Fruit fly (Drosophila melanogaster) whole organism, pupa: Measurements from ENCODE around the gene CG5056.

Experiments
- CG10348 ChIP-seq: fragments of 200-800 bp; sonication (Bioruptor generic); IDR thresholded peaks from 2 replicates; pipeline ENCODE4 v1.3.6; 2022; ENCODE audit warnings: missing biosample characterization, missing genetic modification characterization
- CG12605 ChIP-seq: fragments of 200-800 bp; sonication (Bioruptor generic); IDR thresholded peaks from 2 replicates; pipeline ENCODE4 v1.3.6; 2022; ENCODE audit warnings: missing biosample characterization, missing genetic modification characterization
- CG13204 ChIP-seq: fragments of 200-800 bp; sonication (Bioruptor generic); optimal IDR thresholded peaks from 2 replicates; lab custom pipeline; 2018; ENCODE audit warnings: missing biosample characterization, mild to moderate bottlenecking, missing genetic modification characterization, moderate library complexity
- CG14655 ChIP-seq: fragments of 200-800 bp; sonication (Bioruptor generic); optimal IDR thresholded peaks from 3 replicates; lab custom pipeline; 2017; ENCODE audit warnings: mild to moderate bottlenecking, missing biosample characterization, missing genetic modification reagents, missing genetic modification characterization
- CG15710 ChIP-seq: fragments of 200-800 bp; sonication (Bioruptor generic); optimal IDR thresholded peaks from 2 replicates; lab custom pipeline; 2018; ENCODE audit warnings: missing biosample characterization, mild to moderate bottlenecking, missing genetic modification characterization, moderate library complexity
- CG17806 ChIP-seq: fragments of 200-800 bp; sonication (Bioruptor generic); optimal IDR thresholded peaks from 2 replicates; lab custom pipeline; 2018; ENCODE audit warnings: missing biosample characterization, mild to moderate bottlenecking, missing genetic modification characterization, moderate library complexity
- CG32121 ChIP-seq: fragments of 200-800 bp; sonication (Bioruptor generic); IDR thresholded peaks from 2 replicates; pipeline ENCODE4 v1.3.6; 2022; ENCODE audit warnings: missing biosample characterization, missing genetic modification characterization
- CG34367 ChIP-seq: fragments of 200-800 bp; sonication (Bioruptor generic); optimal IDR thresholded peaks from 2 replicates; lab custom pipeline; 2018; ENCODE audit warnings: missing biosample characterization, mild to moderate bottlenecking, missing genetic modification characterization
- CG4496 ChIP-seq: fragments of 200-800 bp; sonication (Bioruptor generic); IDR thresholded peaks from 3 replicates; pipeline ENCODE4 v1.3.6; 2022; ENCODE audit warnings: missing biosample characterization, missing genetic modification characterization
- CG8159 ChIP-seq: fragments of 200-800 bp; sonication (Bioruptor generic); optimal IDR thresholded peaks from 3 replicates; lab custom pipeline; 2018; ENCODE audit warnings: missing biosample characterization, mild to moderate bottlenecking, missing genetic modification characterization, moderate library complexity
- CG8301 ChIP-seq: fragments of 200-800 bp; sonication (Bioruptor generic); optimal IDR thresholded peaks from 2 replicates; lab custom pipeline; 2018; ENCODE audit warnings: missing biosample characterization, mild to moderate bottlenecking, missing genetic modification characterization
- CG9948 ChIP-seq: fragments of 200-800 bp; sonication (Bioruptor generic); optimal IDR thresholded peaks from 2 replicates; lab custom pipeline; 2018; ENCODE audit warnings: missing biosample characterization, mild to moderate bottlenecking, missing genetic modification characterization, moderate library complexity
- D1 ChIP-seq: fragments of 200-800 bp; sonication (Bioruptor generic); optimal IDR thresholded peaks from 2 replicates; lab custom pipeline; 2018; ENCODE audit warnings: missing biosample characterization, mild to moderate bottlenecking, missing genetic modification characterization, moderate library complexity
- EcR ChIP-seq: fragments of 200-800 bp; sonication (Bioruptor generic); optimal IDR thresholded peaks from 3 replicates; lab custom pipeline; 2019; ENCODE audit warnings: missing biosample characterization, missing genetic modification characterization, mild to moderate bottlenecking, moderate library complexity, missing genetic modification reagents
- Ets98B ChIP-seq: fragments of 200-800 bp; sonication (Bioruptor generic); IDR thresholded peaks from 2 replicates; pipeline ENCODE4 v1.3.6; 2022; ENCODE audit warnings: missing biosample characterization, missing genetic modification characterization
- Pif1A ChIP-seq: fragments of 200-800 bp; sonication (Bioruptor generic); optimal IDR thresholded peaks from 3 replicates; lab custom pipeline; 2016; ENCODE audit warnings: missing biosample characterization, missing genetic modification characterization
- Pif1B ChIP-seq: fragments of 200-800 bp; sonication (Bioruptor generic); optimal IDR thresholded peaks from 3 replicates; lab custom pipeline; 2016; ENCODE audit warnings: missing biosample characterization, missing genetic modification characterization
- Snoo ChIP-seq: fragments of 200-800 bp; sonication (Bioruptor generic); optimal IDR thresholded peaks from 3 replicates; lab custom pipeline; 2017; ENCODE audit warnings: missing biosample characterization, mild to moderate bottlenecking, missing genetic modification characterization, inconsistent platforms
- fd96Ca ChIP-seq: fragments of 200-800 bp; sonication (Bioruptor generic); IDR thresholded peaks from 3 replicates; pipeline ENCODE4 v1.3.6; 2022; ENCODE audit warnings: missing biosample characterization, missing genetic modification characterization
- gl ChIP-seq: fragments of 200-800 bp; sonication (Bioruptor generic); optimal IDR thresholded peaks from 2 replicates; lab custom pipeline; 2018; ENCODE audit warnings: missing biosample characterization, mild to moderate bottlenecking, missing genetic modification characterization
- rn ChIP-seq: fragments of 200-800 bp; sonication (Bioruptor generic); IDR thresholded peaks from 2 replicates; pipeline ENCODE4 v1.3.6; 2022; ENCODE audit warnings: missing biosample characterization, missing genetic modification characterization

CG5056 gene

dm6 chr2L:10322773-10323487 lies 43.6 kb upstream of the CG5056 start, which contains the start of gene CG5381:
TSS of gene CG5381 (minus strand) at chr2L:10323102.
- TF ChIP-seq CG14655 (GFP tag; lab: Kevin White, UChicago) (no peak), CG13204 (GFP tag; lab: Kevin White, UChicago) (no peak), CG8159 (no peak), Pif1A (GFP tag; lab: Kevin White, UChicago) (no peak)

- TF ChIP-seq D1 (tag; lab: Kevin White, UChicago) (no peak), CG4496 (GFP tag; lab: Robert Waterston, UW) (no peak), Ets98B (no peak), CG15710 (tag; lab: Kevin White, UChicago) (no peak), fd96Ca (GFP tag; lab: Robert Waterston, UW) (no peak), gl (tag; lab: Kevin White, UChicago) (no peak), CG8301 (tag; lab: Kevin White, UChicago) (no peak), CG14655 (GFP tag; lab: Kevin White, UChicago) (no peak), CG9948 (no peak), CG13204 (GFP tag; lab: Kevin White, UChicago) (no peak), CG12605 (GFP tag; lab: Robert Waterston, UW) (no peak), EcR (no peak)
These were observed 38.7 kb upstream of the CG5056 start, which contains the start of gene RnrL for dm6 chr2L:10327790-10328189. TSS of gene RnrL (minus strand) at chr2L:10327943.

- TF ChIP-seq Snoo, result no peak
- TF ChIP-seq Pif1A (GFP tag; lab: Kevin White, UChicago), result no peak
- no peak for TF ChIP-seq CG8301 (tag; lab: Kevin White, UChicago)
- TF ChIP-seq D1 (tag; lab: Kevin White, UChicago), result no peak
- no peak for TF ChIP-seq CG12605 (GFP tag; lab: Robert Waterston, UW)
- TF ChIP-seq Ets98B, result no peak
- TF ChIP-seq gl (tag; lab: Kevin White, UChicago), result no peak
- TF ChIP-seq, all 21 proteins: peak for 0
These were observed 35.2 kb upstream of the CG5056 start, which contains the start of the genes Schip1 and Cox10 for dm6 chr2L:10331066-10331847. TSS of gene Schip1 (minus strand) at chr2L:10331116. TSS of gene Cox10 (plus strand) at chr2L:10331471.

dm6 chr2L:10333091-10333991 lies 33.2 kb upstream of the CG5056 start, which contains the start of gene GATAd:
TSS of gene GATAd (plus strand) at chr2L:10333734.
- TF ChIP-seq CG14655 (GFP tag; lab: Kevin White, UChicago) (no peak), CG8301 (tag; lab: Kevin White, UChicago) (no peak), CG8159 (no peak), CG17806 (no peak), CG12605 (GFP tag; lab: Robert Waterston, UW) (no peak), EcR (no peak), rn (GFP tag; lab: Robert Waterston, UW) (no peak), CG32121 (GFP tag; lab: Robert Waterston, UW) (no peak), CG10348 (GFP tag; lab: Robert Waterston, UW) (no peak), Snoo (no peak), D1 (tag; lab: Kevin White, UChicago) (no peak), gl (tag; lab: Kevin White, UChicago) (no peak), CG9948 (no peak)

- TF ChIP-seq CG8159 (no peak), CG10348 (GFP tag; lab: Robert Waterston, UW) (no peak), Ets98B (no peak), fd96Ca (GFP tag; lab: Robert Waterston, UW) (no peak), CG15710 (tag; lab: Kevin White, UChicago) (no peak), D1 (tag; lab: Kevin White, UChicago) (no peak), CG17806 (no peak), CG13204 (GFP tag; lab: Kevin White, UChicago) (no peak), EcR (no peak)
These were observed 32.3 kb upstream of the CG5056 start for dm6 chr2L:10334213-10334612.

- no peak for TF ChIP-seq CG14655 (GFP tag; lab: Kevin White, UChicago)
- TF ChIP-seq Snoo, result peak; percentile 30
- TF ChIP-seq EcR, result peak; percentile 84
- TF ChIP-seq Ets98B, result peak; percentile 64; the same call in 1 of the 2 replicates
- TF ChIP-seq Pif1B (GFP tag; lab: Kevin White, UChicago), result peak; percentile 63
- peak; percentile 14 for TF ChIP-seq CG15710 (tag; lab: Kevin White, UChicago)
- no peak for TF ChIP-seq D1 (tag; lab: Kevin White, UChicago)
- TF ChIP-seq CG17806, result peak; percentile 28
- TF ChIP-seq CG32121 (GFP tag; lab: Robert Waterston, UW), result peak; percentile 51; the same call in 1 of the 2 replicates
- peak; percentile 28 for TF ChIP-seq gl (tag; lab: Kevin White, UChicago)
- no peak for TF ChIP-seq CG10348 (GFP tag; lab: Robert Waterston, UW)
- TF ChIP-seq CG9948, result peak; percentile 5
- no peak for TF ChIP-seq CG4496 (GFP tag; lab: Robert Waterston, UW)
- no peak for TF ChIP-seq CG8159
- no peak for TF ChIP-seq fd96Ca (GFP tag; lab: Robert Waterston, UW)
- peak; percentile 21 for TF ChIP-seq CG8301 (tag; lab: Kevin White, UChicago)
- TF ChIP-seq CG12605 (GFP tag; lab: Robert Waterston, UW), result no peak
- no peak for TF ChIP-seq CG13204 (GFP tag; lab: Kevin White, UChicago)
- TF ChIP-seq rn (GFP tag; lab: Robert Waterston, UW), result no peak
- peak; percentile 48 for TF ChIP-seq CG34367 (tag; lab: Kevin White, UChicago)
These were observed 31.6 kb upstream of the CG5056 start for dm6 chr2L:10334854-10335277.
